Fruit fly (Drosophila melanogaster): ENCODE data around the gene CG42340.
A peak's percentile ranks its signal among the peaks of the same experiment; 100 is the strongest.

Gene CG42340

dm6 chrX:6524217-6524616 lies at the start of gene CG42340, which contains the start of gene CG3918:
CG42340 (minus strand) TSS chrX:6524323.
CG3918 (plus strand) TSS chrX:6524464.
- TF ChIP-seq CG6808 (GFP tag; optimal IDR thresholded peaks at IDR 0.05) (no peak), CG10631 (GFP tag; optimal IDR thresholded peaks at IDR 0.05) (no peak), acj6 (GFP tag; optimal IDR thresholded peaks at IDR 0.05) (no peak), pdm3 (GFP tag; optimal IDR thresholded peaks at IDR 0.05) (no peak), vri (GFP tag; optimal IDR thresholded peaks at IDR 0.05) (no peak), CG3919 (GFP tag; optimal IDR thresholded peaks at IDR 0.05) (no peak), CG7368 (GFP tag; optimal IDR thresholded peaks at IDR 0.05) (no peak), svp (GFP tag) (no peak), dac (GFP tag; optimal IDR thresholded peaks at IDR 0.05) (no peak), CG4318 (GFP tag; optimal IDR thresholded peaks at IDR 0.05) (no peak), CG11762 (GFP tag; optimal IDR thresholded peaks at IDR 0.05; ENCODE audit: insufficient read depth) (no peak), CG8119 (GFP tag; IDR thresholded peaks at IDR 0.05) (no peak), topi (GFP tag; optimal IDR thresholded peaks at IDR 0.05) (no peak), CG11294 (GFP tag; IDR thresholded peaks at IDR 0.05) (no peak), Ets96B (tag; optimal IDR thresholded peaks at IDR 0.05) (no peak), Sox14 (GFP tag; optimal IDR thresholded peaks at IDR 0.05) (peak; percentile 42), ss (GFP tag; optimal IDR thresholded peaks at IDR 0.05) (no peak), CG8632 (GFP tag; optimal IDR thresholded peaks at IDR 0.05) (no peak), OdsH (GFP tag; optimal IDR thresholded peaks at IDR 0.05) (no peak), Hr39 (GFP tag; optimal IDR thresholded peaks at IDR 0.05) (no peak), CG9139 (GFP tag; optimal IDR thresholded peaks at IDR 0.05) (no peak), eg (GFP tag; IDR thresholded peaks at IDR 0.05) (0 out of 3 replicates have a peak, but pooled peaks have one; percentile 7), CG6792 (GFP tag; optimal IDR thresholded peaks at IDR 0.05) (no peak), fkh (GFP tag; optimal IDR thresholded peaks at IDR 0.05) (peak; percentile 76), Met (GFP tag; optimal IDR thresholded peaks at IDR 0.05) (no peak), Smox (GFP tag; optimal IDR thresholded peaks at IDR 0.05) (no peak), lz (GFP tag; optimal IDR thresholded peaks at IDR 0.05) (no peak), dsx (GFP tag; optimal IDR thresholded peaks at IDR 0.05; ENCODE audit: poor library complexity, severe bottlenecking) (no peak), CG15336 (GFP tag; IDR thresholded peaks at IDR 0.05) (no peak), CG32006 (GFP tag; optimal IDR thresholded peaks at IDR 0.05) (no peak), CG6163 (GFP tag; IDR thresholded peaks at IDR 0.05) (no peak), fd59A (GFP tag; optimal IDR thresholded peaks at IDR 0.05) (no peak), Sox102F (GFP tag; optimal IDR thresholded peaks at IDR 0.05) (no peak), CG34406 (GFP tag; optimal IDR thresholded peaks at IDR 0.05) (peak; percentile 2), Hr4 (GFP tag; optimal IDR thresholded peaks at IDR 0.05) (no peak), CG11902 (GFP tag; optimal IDR thresholded peaks at IDR 0.05) (no peak), cyc (GFP tag; optimal IDR thresholded peaks at IDR 0.05) (no peak), Eip93F (GFP tag; optimal IDR thresholded peaks at IDR 0.05) (no peak), CG6854 (GFP tag; optimal IDR thresholded peaks at IDR 0.05) (no peak), CG1621 (tag; optimal IDR thresholded peaks at IDR 0.05) (peak; percentile 71)

dm6 chrX:6573799-6574198 lies 49.7 kb upstream of the CG42340 start:
- TF ChIP-seq CG6792 (GFP tag; optimal IDR thresholded peaks at IDR 0.05) (peak; percentile 59), spab (GFP tag; optimal IDR thresholded peaks at IDR 0.05) (peak; percentile 6), Eip93F (GFP tag; optimal IDR thresholded peaks at IDR 0.05) (no peak), Hr4 (GFP tag; optimal IDR thresholded peaks at IDR 0.05) (peak; percentile 19), CG11762 (GFP tag; optimal IDR thresholded peaks at IDR 0.05; ENCODE audit: insufficient read depth) (no peak), Blimp-1 (GFP tag; optimal IDR thresholded peaks at IDR 0.05) (no peak), CG8119 (GFP tag; IDR thresholded peaks at IDR 0.05) (peak; percentile 53; the same call in 2 of the 3 replicates), CG3919 (GFP tag; optimal IDR thresholded peaks at IDR 0.05) (peak; percentile 16), CG32006 (GFP tag; optimal IDR thresholded peaks at IDR 0.05) (peak; percentile 63), Smox (GFP tag; optimal IDR thresholded peaks at IDR 0.05) (peak; percentile 60), cyc (GFP tag; optimal IDR thresholded peaks at IDR 0.05) (peak; percentile 35), CG15336 (GFP tag; IDR thresholded peaks at IDR 0.05) (peak; percentile 58), fd85E (GFP tag; optimal IDR thresholded peaks at IDR 0.05) (no peak), topi (GFP tag; optimal IDR thresholded peaks at IDR 0.05) (peak; percentile 58), Met (GFP tag; optimal IDR thresholded peaks at IDR 0.05) (peak; percentile 56), Sox14 (GFP tag; optimal IDR thresholded peaks at IDR 0.05) (peak; percentile 41), Eip75B (GFP tag; optimal IDR thresholded peaks at IDR 0.05) (peak; percentile 24), CG6854 (GFP tag; optimal IDR thresholded peaks at IDR 0.05) (no peak), Gug (GFP tag; IDR thresholded peaks at IDR 0.05) (no peak), CG31627 (GFP tag; optimal IDR thresholded peaks at IDR 0.05) (peak; percentile 46), CG3032 (tag; optimal IDR thresholded peaks at IDR 0.05) (no peak), CG6163 (GFP tag; IDR thresholded peaks at IDR 0.05) (0 out of 3 replicates have a peak, but pooled peaks have one; percentile 14), lz (GFP tag; optimal IDR thresholded peaks at IDR 0.05) (peak; percentile 54), Hr39 (GFP tag; optimal IDR thresholded peaks at IDR 0.05) (peak; percentile 20), Sox15 (GFP tag; optimal IDR thresholded peaks at IDR 0.05) (peak; percentile 38), CG9139 (GFP tag; optimal IDR thresholded peaks at IDR 0.05) (no peak), CG1621 (tag; optimal IDR thresholded peaks at IDR 0.05) (no peak), Ets21C (GFP tag; optimal IDR thresholded peaks at IDR 0.05) (peak; percentile 19)
